Fruit fly (Drosophila melanogaster): Measurements from ENCODE around the gene CG5217.

CG5217 gene

dm6 chr3R:19238934-19239333 is 9.0 kb downstream of the CG5217 start (continued):
- TF ChIP-seq CG8359 (GFP tag; optimal IDR thresholded peaks at IDR 0.05; ENCODE audit: borderline replicate concordance) (no peak), HLH4C (GFP tag; IDR thresholded peaks at IDR 0.05; ENCODE audit: partially characterized antibody) (peak; percentile 64), mam (GFP tag; optimal IDR thresholded peaks at IDR 0.05) (no peak), kah (GFP tag; optimal IDR thresholded peaks at IDR 0.05) (no peak), CG10321 (GFP tag; IDR thresholded peaks at IDR 0.05) (no peak), CG10431 (GFP tag; optimal IDR thresholded peaks at IDR 0.05) (no peak), CG8924 (tag; optimal IDR thresholded peaks at IDR 0.05) (no peak), gsb-n (tag; optimal IDR thresholded peaks at IDR 0.05) (no peak), nerfin-1 (tag; optimal IDR thresholded peaks at IDR 0.05) (no peak), rib (GFP tag; IDR thresholded peaks at IDR 0.05) (no peak), Atf3 (GFP tag; optimal IDR thresholded peaks at IDR 0.05) (no peak), CG4617 (GFP tag; optimal IDR thresholded peaks at IDR 0.05; ENCODE audit: borderline replicate concordance) (no peak), Oaz (GFP tag; IDR thresholded peaks at IDR 0.05) (no peak), CG42726 (GFP tag; IDR thresholded peaks at IDR 0.05; ENCODE audit: partially characterized antibody) (peak; percentile 63; the same call in 1 of the 2 replicates), CG32532 (GFP tag; IDR thresholded peaks at IDR 0.05) (no peak), CG14667 (GFP tag; IDR thresholded peaks at IDR 0.05) (no peak), Mad (GFP tag; optimal IDR thresholded peaks at IDR 0.05) (no peak), Poxn (GFP tag; IDR thresholded peaks at IDR 0.05) (no peak), mld (GFP tag; IDR thresholded peaks at IDR 0.05; ENCODE audit: partially characterized antibody) (peak; percentile 65; the same call in 1 of the 3 replicates), CG17328 (GFP tag; IDR thresholded peaks at IDR 0.05) (no peak), vfl (GFP tag; optimal IDR thresholded peaks at IDR 0.05) (no peak), en (GFP tag; optimal IDR thresholded peaks at IDR 0.05) (no peak), Pdp1 (GFP tag; optimal IDR thresholded peaks at IDR 0.05) (peak in 1 of 2 experiments; percentile 25), CG7928 (GFP tag; optimal IDR thresholded peaks at IDR 0.05) (no peak), bbx (GFP tag; IDR thresholded peaks at IDR 0.05; ENCODE audit: partially characterized antibody) (peak; percentile 66), CG10147 (GFP tag; optimal IDR thresholded peaks at IDR 0.05) (no peak), Nf-YC (tag; optimal IDR thresholded peaks at IDR 0.05) (no peak), CG7372 (GFP tag; IDR thresholded peaks at IDR 0.05) (no peak), ato (GFP tag; IDR thresholded peaks at IDR 0.05; ENCODE audit: partially characterized antibody) (0 out of 2 replicates have a peak, but pooled peaks have one; percentile 22), CG9876 (GFP tag; optimal IDR thresholded peaks at IDR 0.05) (no peak), CG14965 (GFP tag; optimal IDR thresholded peaks at IDR 0.05; ENCODE audit: borderline replicate concordance) (no peak), hkb (optimal IDR thresholded peaks at IDR 0.05) (no peak), hkb (GFP tag; IDR thresholded peaks at IDR 0.05) (no peak), amos (GFP tag; IDR thresholded peaks at IDR 0.05; ENCODE audit: partially characterized antibody) (peak; percentile 80), inv (GFP tag; IDR thresholded peaks at IDR 0.05; ENCODE audit: partially characterized antibody) (peak; percentile 50; the same call in 1 of the 2 replicates), CG2202 (tag; optimal IDR thresholded peaks at IDR 0.05) (no peak), CG15269 (tag; optimal IDR thresholded peaks at IDR 0.05) (no peak), slou (GFP tag; optimal IDR thresholded peaks at IDR 0.05) (no peak), NC2α (GFP tag; optimal IDR thresholded peaks at IDR 0.05) (no peak), sob (GFP tag; IDR thresholded peaks at IDR 0.05) (no peak), oc (tag; optimal IDR thresholded peaks at IDR 0.05) (no peak), CG8089 (GFP tag; optimal IDR thresholded peaks at IDR 0.05) (no peak), stwl (tag; optimal IDR thresholded peaks at IDR 0.05) (peak; percentile 31), Sox100B (GFP tag; optimal IDR thresholded peaks at IDR 0.05) (no peak), Opbp (GFP tag; IDR thresholded peaks at IDR 0.05; ENCODE audit: partially characterized antibody) (peak; percentile 73), Side (GFP tag; optimal IDR thresholded peaks at IDR 0.05) (peak; percentile 22), lab (GFP tag; optimal IDR thresholded peaks at IDR 0.05) (no peak)

Measured in whole organism, embryonic.